Fruit fly (Drosophila melanogaster): ENCODE data around the gene CG32536.

Gene CG32536

dm6 chrX:19289318-19289970 is 12.7 kb upstream of the CG32536 start (continued):
- TF ChIP-seq Hr51 (GFP tag; optimal IDR thresholded peaks at IDR 0.05) = peak; percentile 67 to 91
- TF ChIP-seq CG13775 (GFP tag; optimal IDR thresholded peaks at IDR 0.05) = peak; percentile 58
- peak; percentile 68 for TF ChIP-seq Spps (tag; optimal IDR thresholded peaks at IDR 0.05)
- TF ChIP-seq CG10267 (tag; optimal IDR thresholded peaks at IDR 0.05) = peak; percentile 72
- TF ChIP-seq CG15011 (GFP tag; optimal IDR thresholded peaks at IDR 0.05) = peak; percentile 43
- TF ChIP-seq CG17359 (tag; optimal IDR thresholded peaks at IDR 0.05) = peak; percentile 94
- TF ChIP-seq CG4424 (GFP tag; optimal IDR thresholded peaks at IDR 0.05) = peak; percentile 90
- TF ChIP-seq dan (GFP tag; IDR thresholded peaks at IDR 0.05) = peak; percentile 49
- TF ChIP-seq CG3995 (GFP tag; optimal IDR thresholded peaks at IDR 0.05) = peak; percentile 5
- TF ChIP-seq CG18011 (GFP tag; optimal IDR thresholded peaks at IDR 0.05) = peak; percentile 35
- TF ChIP-seq CG31365 (tag; optimal IDR thresholded peaks at IDR 0.05) = peak; percentile 67
- peak; percentile 87 for TF ChIP-seq danr (GFP tag; IDR thresholded peaks at IDR 0.05)
- peak; percentile 75 for TF ChIP-seq CG7987 (GFP tag; optimal IDR thresholded peaks at IDR 0.05)
- TF ChIP-seq jumu (GFP tag; optimal IDR thresholded peaks at IDR 0.05) = peak; percentile 86
- TF ChIP-seq Hmr (GFP tag; optimal IDR thresholded peaks at IDR 0.05) = peak; percentile 69
- TF ChIP-seq Dll (GFP tag; IDR thresholded peaks at IDR 0.05; ENCODE audit: partially characterized antibody) = no peak
- TF ChIP-seq hkb (optimal IDR thresholded peaks at IDR 0.05) = no peak
- peak; percentile 95 for TF ChIP-seq hkb (GFP tag; IDR thresholded peaks at IDR 0.05)
- TF ChIP-seq Xbp1 (GFP tag; optimal IDR thresholded peaks at IDR 0.05) = peak; percentile 93
- peak; percentile 58 for TF ChIP-seq gro (GFP tag; optimal IDR thresholded peaks at IDR 0.05)
- peak; percentile 74 for TF ChIP-seq gsb (GFP tag; IDR thresholded peaks at IDR 0.05)
- TF ChIP-seq dati (GFP tag; IDR thresholded peaks at IDR 0.05) = peak; percentile 88
- TF ChIP-seq BEAF-32 (GFP tag; optimal IDR thresholded peaks at IDR 0.05) = no peak
- peak; percentile 70 for TF ChIP-seq Nf-YB (GFP tag; optimal IDR thresholded peaks at IDR 0.05)
- peak; percentile 91 for TF ChIP-seq so (GFP tag; IDR thresholded peaks at IDR 0.05)
- peak; percentile 82 for TF ChIP-seq wek (GFP tag; optimal IDR thresholded peaks at IDR 0.05)
- TF ChIP-seq hth (optimal IDR thresholded peaks at IDR 0.05) = no peak
- peak; percentile 92 for TF ChIP-seq ab (GFP tag; optimal IDR thresholded peaks at IDR 0.05)
- peak; percentile 85 for TF ChIP-seq kah (GFP tag; optimal IDR thresholded peaks at IDR 0.05)
- peak; percentile 31 for TF ChIP-seq CG13894 (tag; optimal IDR thresholded peaks at IDR 0.05)
- TF ChIP-seq crol (GFP tag; IDR thresholded peaks at IDR 0.05) = no peak
- peak; percentile 89 for TF ChIP-seq Hsf (GFP tag; optimal IDR thresholded peaks at IDR 0.05)
- TF ChIP-seq CG6683 (GFP tag; optimal IDR thresholded peaks at IDR 0.05) = peak; percentile 53
- TF ChIP-seq tna (GFP tag; IDR thresholded peaks at IDR 0.05; ENCODE audit: partially characterized antibody) = no peak
- TF ChIP-seq CG6689 (GFP tag; IDR thresholded peaks at IDR 0.05) = peak; percentile 89
- peak; percentile 81 for TF ChIP-seq sqz (GFP tag; optimal IDR thresholded peaks at IDR 0.05)
- TF ChIP-seq CG1602 (GFP tag; optimal IDR thresholded peaks at IDR 0.05) = peak; percentile 82
- peak; percentile 92 for TF ChIP-seq CG15269 (tag; optimal IDR thresholded peaks at IDR 0.05)
- TF ChIP-seq H15 (GFP tag; IDR thresholded peaks at IDR 0.05) = peak; percentile 93
- peak; percentile 90 for TF ChIP-seq peb (GFP tag; IDR thresholded peaks at IDR 0.05)
- peak; percentile 77 for TF ChIP-seq CG5180 (GFP tag; optimal IDR thresholded peaks at IDR 0.05)
- peak; percentile 89 for TF ChIP-seq pnt (GFP tag; optimal IDR thresholded peaks at IDR 0.05)
- TF ChIP-seq CG30431 (GFP tag; optimal IDR thresholded peaks at IDR 0.05) = peak; percentile 83
- TF ChIP-seq ap (GFP tag; IDR thresholded peaks at IDR 0.05) = peak; percentile 92
- TF ChIP-seq NFAT (GFP tag; IDR thresholded peaks at IDR 0.05) = peak; percentile 79
- no peak for TF ChIP-seq Elba2 (GFP tag; optimal IDR thresholded peaks at IDR 0.05)
- peak; percentile 71 for TF ChIP-seq trh (GFP tag; optimal IDR thresholded peaks at IDR 0.05)
- TF ChIP-seq CG34376 (GFP tag; optimal IDR thresholded peaks at IDR 0.05) = peak; percentile 18
- peak; percentile 69 for TF ChIP-seq CG17186 (GFP tag; optimal IDR thresholded peaks at IDR 0.05)
- no peak for TF ChIP-seq CG6791 (GFP tag; IDR thresholded peaks at IDR 0.05; ENCODE audit: partially characterized antibody)

Measured in whole organism, embryonic.